Worm (Caenorhabditis elegans): ENCODE data around the gene ZK1307.8.

The ZK1307.8 gene

DNA sequence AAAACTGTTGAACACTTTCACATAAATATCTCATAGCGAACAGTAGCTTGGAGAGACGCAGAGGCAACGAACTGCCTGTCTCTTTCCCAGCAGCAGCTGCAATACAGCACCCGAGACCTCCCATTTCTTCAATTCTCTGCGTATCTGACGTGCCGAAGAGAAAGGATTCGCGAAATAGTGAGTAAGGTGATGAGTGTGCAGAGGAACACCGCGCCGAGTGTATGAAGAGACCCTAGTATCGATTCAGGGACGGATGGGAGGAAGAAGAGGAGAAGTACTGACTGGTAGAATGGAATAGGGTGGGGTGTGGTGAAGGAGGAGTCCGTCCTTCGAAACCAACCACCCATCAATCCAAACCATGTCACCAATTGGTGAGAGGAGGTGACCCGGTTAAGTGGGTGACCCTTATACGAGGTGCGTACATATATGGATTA, 21.7 kb downstream of the ZK1307.8 start (continued):
- TF ChIP-seq fkh-3 (tag; optimal IDR thresholded peaks at IDR 0.05) (no peak), ceh-91 (GFP tag; IDR thresholded peaks at IDR 0.05) (no peak)

- TF ChIP-seq nhr-120 (GFP tag; IDR thresholded peaks at IDR 0.05) (no peak), ztf-22 (GFP tag; optimal IDR thresholded peaks at IDR 0.05) (no peak), sptf-2 (GFP tag; optimal IDR thresholded peaks at IDR 0.05) (no peak), egrh-3 (GFP tag; IDR thresholded peaks at IDR 0.05) (no peak), lsy-27 (tag; optimal IDR thresholded peaks at IDR 0.05; ENCODE audit: borderline replicate concordance, insufficient read depth) (no peak), tbx-9 (tag; optimal IDR thresholded peaks at IDR 0.05; ENCODE audit: borderline replicate concordance) (no peak), snpc-3.4 (tag; optimal IDR thresholded peaks at IDR 0.05) (no peak), efl-1 (GFP tag; optimal IDR thresholded peaks at IDR 0.05) (peak; percentile 41), chd-7 (tag; optimal IDR thresholded peaks at IDR 0.05) (no peak), egl-44 (GFP tag; IDR thresholded peaks at IDR 0.05) (no peak), ceh-58 (GFP tag; IDR thresholded peaks at IDR 0.05) (no peak), sdz-38 (tag; optimal IDR thresholded peaks at IDR 0.05) (no peak), gei-17 (GFP tag; optimal IDR thresholded peaks at IDR 0.05) (no peak), hrde-1 (tag; optimal IDR thresholded peaks at IDR 0.05; ENCODE audit: borderline replicate concordance) (no peak), cebp-1 (GFP tag; IDR thresholded peaks at IDR 0.05) (no peak), cebp-1 (tag; optimal IDR thresholded peaks at IDR 0.05) (peak; percentile 77), athp-1 (tag; optimal IDR thresholded peaks at IDR 0.05) (no peak), B0336.3 (GFP tag; IDR thresholded peaks at IDR 0.05) (no peak), xnd-1 (tag; optimal IDR thresholded peaks at IDR 0.05) (peak; percentile 94), F39B2.1 (GFP tag; IDR thresholded peaks at IDR 0.05) (no peak), lin-54 (GFP tag; optimal IDR thresholded peaks at IDR 0.05) (peak; percentile 80), akir-1 (GFP tag; optimal IDR thresholded peaks at IDR 0.05) (no peak), hlh-12 (tag; optimal IDR thresholded peaks at IDR 0.05) (no peak), unc-62 (GFP tag; optimal IDR thresholded peaks at IDR 0.05) (peak; percentile 28), lsl-1 (GFP tag; optimal IDR thresholded peaks at IDR 0.05) (peak; percentile 96), ztf-28 (GFP tag; IDR thresholded peaks at IDR 0.05) (no peak), lir-1 (GFP tag; conservative IDR thresholded peaks at IDR 0.05) (no peak), F10E7.11 (tag; optimal IDR thresholded peaks at IDR 0.05) (no peak), hmg-20 (GFP tag; IDR thresholded peaks at IDR 0.05) (no peak), ets-4 (GFP tag; optimal IDR thresholded peaks at IDR 0.05) (no peak), hmg-1.2 (GFP tag; IDR thresholded peaks at IDR 0.05) (no peak), C17E4.6 (GFP tag; IDR thresholded peaks at IDR 0.05) (no peak), madf-8 (GFP tag; conservative IDR thresholded peaks at IDR 0.05) (peak; percentile 76), Y95B8A.8 (GFP tag; IDR thresholded peaks at IDR 0.05) (no peak), ceh-79 (tag; optimal IDR thresholded peaks at IDR 0.05) (no peak), B0019.2 (GFP tag; conservative IDR thresholded peaks at IDR 0.05) (no peak), ama-1 (optimal IDR thresholded peaks at IDR 0.05) (no peak), ama-1 (GFP tag; optimal IDR thresholded peaks at IDR 0.05) (no peak), F49E8.2 (tag; optimal IDR thresholded peaks at IDR 0.05; ENCODE audit: insufficient read depth) (peak; percentile 11), nhr-27 (tag; optimal IDR thresholded peaks at IDR 0.05) (no peak), rcor-1 (GFP tag; IDR thresholded peaks at IDR 0.05) (no peak), ceh-91 (GFP tag; IDR thresholded peaks at IDR 0.05) (peak; percentile 27; the same call in 1 of the 2 replicates), ceh-40 (GFP tag; IDR thresholded peaks at IDR 0.05) (no peak), rpc-1 (optimal IDR thresholded peaks at IDR 0.05) (no peak), rpc-1 (tag; optimal IDR thresholded peaks at IDR 0.05) (no peak)
These were observed 22.8 kb downstream of the ZK1307.8 start, which contains the start of gene sqv-8 for ce11 chrII:9646928-9647838. TSS of gene sqv-8 (plus strand) at chrII:9646978.
